Fruit fly (Drosophila melanogaster): ENCODE results near the gene Snoo.

The Snoo gene

dm6 chr2L:8001694-8002627 is 18.0 kb upstream of the Snoo start (continued):
- TF ChIP-seq vvl (GFP tag; IDR thresholded peaks at IDR 0.05) (peak; percentile 89), CG11085 (GFP tag; IDR thresholded peaks at IDR 0.05) (peak; percentile 52), stc (GFP tag; IDR thresholded peaks at IDR 0.05) (peak; percentile 71), Adf1 (GFP tag; IDR thresholded peaks at IDR 0.05) (peak; percentile 57), Dek (tag; optimal IDR thresholded peaks at IDR 0.05) (peak; percentile 81), CG17802 (tag; optimal IDR thresholded peaks at IDR 0.05) (no peak), C15 (GFP tag; IDR thresholded peaks at IDR 0.05) (peak; percentile 20; the same call in 1 of the 3 replicates), lov (optimal IDR thresholded peaks at IDR 0.05) (no peak), lov (GFP tag; IDR thresholded peaks at IDR 0.05) (0 out of 3 replicates have a peak, but pooled peaks have one; percentile 59), chm (GFP tag; IDR thresholded peaks at IDR 0.05) (peak; percentile 78; the same call in 1 of the 2 replicates), da (GFP tag; optimal IDR thresholded peaks at IDR 0.05) (peak; percentile 30), CG10462 (GFP tag; optimal IDR thresholded peaks at IDR 0.05) (peak; percentile 82), CG4730 (GFP tag; IDR thresholded peaks at IDR 0.05) (peak; percentile 81), CG4707 (GFP tag; optimal IDR thresholded peaks at IDR 0.05) (peak; percentile 92), CG15601 (tag; optimal IDR thresholded peaks at IDR 0.05) (peak; percentile 65), CG6765 (GFP tag; optimal IDR thresholded peaks at IDR 0.05) (peak; percentile 81), yki (optimal IDR thresholded peaks at IDR 0.05) (no peak), CG3163 (GFP tag; optimal IDR thresholded peaks at IDR 0.05) (peak; percentile 48), stwl (tag; optimal IDR thresholded peaks at IDR 0.05) (no peak), CG11398 (GFP tag; optimal IDR thresholded peaks at IDR 0.05) (peak; percentile 46), Rfx (GFP tag; IDR thresholded peaks at IDR 0.05) (peak; percentile 78), Blimp-1 (GFP tag; optimal IDR thresholded peaks at IDR 0.05) (peak; percentile 76), CG10431 (GFP tag; optimal IDR thresholded peaks at IDR 0.05) (no peak), CG12071 (GFP tag; optimal IDR thresholded peaks at IDR 0.05) (peak; percentile 7), Side (GFP tag; optimal IDR thresholded peaks at IDR 0.05) (peak; percentile 82), wor (GFP tag; IDR thresholded peaks at IDR 0.05) (peak; percentile 65), Kr (GFP tag; optimal IDR thresholded peaks at IDR 0.05) (no peak), CG16779 (GFP tag; IDR thresholded peaks at IDR 0.05) (0 out of 2 replicates have a peak, but pooled peaks have one; percentile 36), Nf-YC (tag; optimal IDR thresholded peaks at IDR 0.05) (peak; percentile 85), fu2 (GFP tag; optimal IDR thresholded peaks at IDR 0.05) (peak; percentile 73), CG6254 (GFP tag; optimal IDR thresholded peaks at IDR 0.05) (peak; percentile 74), CG6689 (GFP tag; IDR thresholded peaks at IDR 0.05) (peak; percentile 85), E2f2 (GFP tag; IDR thresholded peaks at IDR 0.05) (peak; percentile 71), Rx (GFP tag; IDR thresholded peaks at IDR 0.05) (no peak; the same call in 1 of the 2 replicates), CG11560 (tag; IDR thresholded peaks at IDR 0.05) (peak; percentile 77), ken (GFP tag; IDR thresholded peaks at IDR 0.05) (0 out of 3 replicates have a peak, but pooled peaks have one; percentile 50), CG7745 (tag; optimal IDR thresholded peaks at IDR 0.05) (no peak), CG6683 (GFP tag; optimal IDR thresholded peaks at IDR 0.05) (peak; percentile 69), CG11504 (tag; optimal IDR thresholded peaks at IDR 0.05) (peak; percentile 91), dati (GFP tag; IDR thresholded peaks at IDR 0.05) (peak; percentile 45; the same call in 1 of the 2 replicates), CG15514 (GFP tag; optimal IDR thresholded peaks at IDR 0.05) (peak; percentile 72), Lpt (GFP tag; optimal IDR thresholded peaks at IDR 0.05) (no peak), Fer1 (GFP tag; optimal IDR thresholded peaks at IDR 0.05) (peak; percentile 89), CG1832 (GFP tag; optimal IDR thresholded peaks at IDR 0.05) (no peak), oc (tag; optimal IDR thresholded peaks at IDR 0.05) (peak; percentile 64), CG8478 (optimal IDR thresholded peaks at IDR 0.05) (no peak), cad (GFP tag; optimal IDR thresholded peaks at IDR 0.05) (no peak), tna (GFP tag; IDR thresholded peaks at IDR 0.05; ENCODE audit: partially characterized antibody) (no peak), CG13424 (tag; optimal IDR thresholded peaks at IDR 0.05) (peak; percentile 89), NK7.1 (GFP tag; optimal IDR thresholded peaks at IDR 0.05) (peak; percentile 65)

Measured in whole organism, embryonic.